ENCODE assay signal across 2 fruit fly cellular contexts in the genomic region with DNA sequence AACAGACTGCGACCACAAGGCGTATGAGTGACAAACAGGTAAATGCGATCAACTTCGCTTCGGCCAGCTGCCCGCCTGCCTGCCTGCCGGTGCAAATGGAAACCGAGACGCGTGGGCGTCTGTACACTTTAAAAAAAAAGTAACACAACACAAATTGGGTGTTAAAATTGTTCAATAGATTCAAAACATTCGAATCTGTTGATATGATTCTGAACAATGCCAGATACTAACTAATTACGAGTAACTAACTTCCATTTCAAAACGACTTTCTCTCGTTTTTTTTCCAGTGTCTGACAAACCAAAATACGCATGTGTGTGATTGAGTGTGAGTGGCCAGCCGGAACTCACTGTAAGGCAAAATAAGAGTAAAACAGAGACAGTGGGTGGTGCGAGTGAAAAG.
A peak's percentile ranks its signal among the peaks of the same experiment; 100 is the strongest.
TF ChIP-seq lines count a peak whose summit lies in the region.

No protein-coding gene starts in this region.

TF ChIP-seq in whole organism, embryonic, 481 proteins besides CTCF, POLR2A, EP300 and RAD21 (continued from another document and continues in another):
- TF ChIP-seq CG4282 (GFP tag; optimal IDR thresholded peaks at IDR 0.05; lab: Kevin White, UChicago) (peak; percentile 69), Oaz (GFP tag; IDR thresholded peaks at IDR 0.05; lab: Robert Waterston, UW) (peak; percentile 68), seq (GFP tag; IDR thresholded peaks at IDR 0.05; lab: Robert Waterston, UW) (peak; percentile 89), br (optimal IDR thresholded peaks at IDR 0.05; lab: Kevin White, UChicago) (no peak), Hr78 (GFP tag; optimal IDR thresholded peaks at IDR 0.05; lab: Kevin White, UChicago) (peak in 1 of 2 experiments; percentile 68), CG17829 (tag; optimal IDR thresholded peaks at IDR 0.05; lab: Kevin White, UChicago) (peak; percentile 81), CHES-1-like (GFP tag; optimal IDR thresholded peaks at IDR 0.05; lab: Kevin White, UChicago) (peak; percentile 71), Poxn (GFP tag; IDR thresholded peaks at IDR 0.05; lab: Robert Waterston, UW) (no peak), Abd-B (GFP tag; optimal IDR thresholded peaks at IDR 0.05; lab: Kevin White, UChicago) (no peak), CG3726 (GFP tag; IDR thresholded peaks at IDR 0.05; lab: Robert Waterston, UW) (peak; percentile 71; the same call in 1 of the 3 replicates), CrebB (tag; optimal IDR thresholded peaks at IDR 0.05; lab: Kevin White, UChicago) (peak; percentile 25), Doc3 (GFP tag; IDR thresholded peaks at IDR 0.05; lab: Robert Waterston, UW; ENCODE audit: partially characterized antibody) (no peak), tio (GFP tag; optimal IDR thresholded peaks at IDR 0.05; lab: Kevin White, UChicago) (peak; percentile 54), CG7963 (GFP tag; IDR thresholded peaks at IDR 0.05; lab: Robert Waterston, UW; ENCODE audit: partially characterized antibody) (no peak), dan (GFP tag; IDR thresholded peaks at IDR 0.05; lab: Robert Waterston, UW) (no peak), CG3407 (GFP tag; optimal IDR thresholded peaks at IDR 0.05; lab: Kevin White, UChicago) (peak; percentile 36), lmd (GFP tag; IDR thresholded peaks at IDR 0.05; lab: Robert Waterston, UW) (peak; percentile 90), Atf6 (GFP tag; IDR thresholded peaks at IDR 0.05; lab: Robert Waterston, UW) (peak; percentile 94), toy (GFP tag; IDR thresholded peaks at IDR 0.05; lab: Robert Waterston, UW) (0 out of 2 replicates have a peak, but pooled peaks have one; percentile 40), Gsc (GFP tag; IDR thresholded peaks at IDR 0.05; lab: Robert Waterston, UW) (peak; percentile 35; the same call in 1 of the 2 replicates), peb (GFP tag; IDR thresholded peaks at IDR 0.05; lab: Robert Waterston, UW) (peak; percentile 78), lilli (GFP tag; optimal IDR thresholded peaks at IDR 0.05; lab: Kevin White, UChicago) (peak; percentile 85), gt (GFP tag; IDR thresholded peaks at IDR 0.05; lab: Robert Waterston, UW) (0 out of 2 replicates have a peak, but pooled peaks have one; percentile 47), bowl (GFP tag; IDR thresholded peaks at IDR 0.05; lab: Robert Waterston, UW) (peak; percentile 84), tin (GFP tag; optimal IDR thresholded peaks at IDR 0.05; lab: Kevin White, UChicago) (peak; percentile 90), CG17328 (GFP tag; IDR thresholded peaks at IDR 0.05; lab: Robert Waterston, UW) (peak; percentile 83), trem (tag; optimal IDR thresholded peaks at IDR 0.05; lab: Kevin White, UChicago) (peak; percentile 53), CG14050 (GFP tag; IDR thresholded peaks at IDR 0.05; lab: Robert Waterston, UW) (peak; percentile 86), CG12104 (GFP tag; optimal IDR thresholded peaks at IDR 0.05; lab: Kevin White, UChicago) (peak; percentile 82), B-H2 (GFP tag; optimal IDR thresholded peaks at IDR 0.05; lab: Kevin White, UChicago) (no peak), ase (GFP tag; IDR thresholded peaks at IDR 0.05; lab: Robert Waterston, UW) (peak; percentile 73; the same call in 2 of the 3 replicates), ind (GFP tag; optimal IDR thresholded peaks at IDR 0.05; lab: Kevin White, UChicago) (peak; percentile 93), CG10274 (GFP tag; optimal IDR thresholded peaks at IDR 0.05; lab: Kevin White, UChicago) (peak; percentile 79), CG30431 (GFP tag; optimal IDR thresholded peaks at IDR 0.05; lab: Kevin White, UChicago) (peak; percentile 37), MESR4 (GFP tag; optimal IDR thresholded peaks at IDR 0.05; lab: Kevin White, UChicago) (no peak), Xbp1 (GFP tag; optimal IDR thresholded peaks at IDR 0.05; lab: Kevin White, UChicago) (peak; percentile 76), CG34224 (GFP tag; IDR thresholded peaks at IDR 0.05; lab: Robert Waterston, UW; ENCODE audit: partially characterized antibody) (no peak), Bdp1 (GFP tag; optimal IDR thresholded peaks at IDR 0.05; lab: Kevin White, UChicago) (peak; percentile 36), tx (GFP tag; optimal IDR thresholded peaks at IDR 0.05; lab: Kevin White, UChicago) (peak; percentile 65), B-H1 (GFP tag; IDR thresholded peaks at IDR 0.05; lab: Robert Waterston, UW) (peak; percentile 82), CG18599 (GFP tag; optimal IDR thresholded peaks at IDR 0.05; lab: Kevin White, UChicago) (peak; percentile 95), CG16815 (GFP tag; optimal IDR thresholded peaks at IDR 0.05; lab: Kevin White, UChicago) (no peak), CG1602 (GFP tag; optimal IDR thresholded peaks at IDR 0.05; lab: Kevin White, UChicago) (peak; percentile 46), phol (tag; optimal IDR thresholded peaks at IDR 0.05; lab: Kevin White, UChicago) (peak; percentile 86), sug (tag; optimal IDR thresholded peaks at IDR 0.05; lab: Kevin White, UChicago) (peak; percentile 83), sisA (GFP tag; IDR thresholded peaks at IDR 0.05; lab: Robert Waterston, UW) (peak; percentile 92), CG6854 (GFP tag; optimal IDR thresholded peaks at IDR 0.05; lab: Kevin White, UChicago) (peak; percentile 86), ssp (GFP tag; IDR thresholded peaks at IDR 0.05; lab: Robert Waterston, UW) (peak; percentile 76), CG32767 (GFP tag; IDR thresholded peaks at IDR 0.05; lab: Robert Waterston, UW) (peak; percentile 73), gsb (GFP tag; IDR thresholded peaks at IDR 0.05; lab: Robert Waterston, UW) (peak; percentile 83), Optix (GFP tag; IDR thresholded peaks at IDR 0.05; lab: Robert Waterston, UW) (peak; percentile 84), ttk (GFP tag; IDR thresholded peaks at IDR 0.05; lab: Robert Waterston, UW) (peak; percentile 83), Kr (GFP tag; optimal IDR thresholded peaks at IDR 0.05; lab: Kevin White, UChicago) (no peak), CG12219 (GFP tag; optimal IDR thresholded peaks at IDR 0.05; lab: Kevin White, UChicago) (peak; percentile 71), pb (GFP tag; optimal IDR thresholded peaks at IDR 0.05; lab: Kevin White, UChicago) (peak; percentile 90), pnt (GFP tag; optimal IDR thresholded peaks at IDR 0.05; lab: Kevin White, UChicago) (peak; percentile 73), CoRest (tag; optimal IDR thresholded peaks at IDR 0.05; lab: Kevin White, UChicago) (no peak), fd96Cb (tag; optimal IDR thresholded peaks at IDR 0.05; lab: Kevin White, UChicago) (peak; percentile 82), HLH3B (GFP tag; IDR thresholded peaks at IDR 0.05; lab: Robert Waterston, UW) (peak; percentile 92), CG8478 (optimal IDR thresholded peaks at IDR 0.05; lab: Kevin White, UChicago) (no peak), CG11695 (GFP tag; IDR thresholded peaks at IDR 0.05; lab: Robert Waterston, UW) (peak; percentile 86), dimm (GFP tag; IDR thresholded peaks at IDR 0.05; lab: Robert Waterston, UW) (peak; percentile 84), pum (GFP tag; optimal IDR thresholded peaks at IDR 0.05; lab: Kevin White, UChicago) (peak; percentile 86)

TF ChIP-seq in whole organism, prepupa, 60 proteins besides CTCF, POLR2A, EP300 and RAD21 (continued from another document):
- TF ChIP-seq Lpt (GFP tag; optimal IDR thresholded peaks at IDR 0.05; lab: Kevin White, UChicago) (peak; percentile 94), CG32006 (GFP tag; optimal IDR thresholded peaks at IDR 0.05; lab: Kevin White, UChicago) (peak; percentile 94), Ets96B (tag; optimal IDR thresholded peaks at IDR 0.05; lab: Kevin White, UChicago) (peak; percentile 81), CG15336 (GFP tag; IDR thresholded peaks at IDR 0.05; lab: Robert Waterston, UW) (peak; percentile 97), Sox14 (GFP tag; optimal IDR thresholded peaks at IDR 0.05; lab: Kevin White, UChicago) (peak; percentile 88), fkh (GFP tag; optimal IDR thresholded peaks at IDR 0.05; lab: Kevin White, UChicago) (no peak), CG6163 (GFP tag; IDR thresholded peaks at IDR 0.05; lab: Robert Waterston, UW) (peak; percentile 95), fd59A (GFP tag; optimal IDR thresholded peaks at IDR 0.05; lab: Kevin White, UChicago) (peak; percentile 49), ss (GFP tag; optimal IDR thresholded peaks at IDR 0.05; lab: Kevin White, UChicago) (peak in 1 of 2 experiments; percentile 81)
TF ChIP-seq in whole organism, prepupa: peak in this region for 48.
